Worm (Caenorhabditis elegans) whole organism, young adult: Measurements from ENCODE around the gene his-32.

Source experiments
- B0035.1 ChIP-seq: sonication (generic microtip); optimal IDR thresholded peaks from 2 replicates; lab custom pipeline; 2016; ENCODE audit warnings: missing genetic modification characterization, mild to moderate bottlenecking, missing compliant biosample characterization, missing genotype, missing genetic modification reagents
- B0336.3 ChIP-seq: fragments of 200-800 bp; sonication (Bioruptor generic); IDR thresholded peaks from 2 replicates; pipeline ENCODE4 v1.3.6; 2022; ENCODE audit warnings: missing genetic modification characterization, missing compliant biosample characterization
- C17E4.6 ChIP-seq: fragments of 200-800 bp; sonication (Bioruptor generic); IDR thresholded peaks from 2 replicates; pipeline ENCODE4 v1.3.6; 2022; ENCODE audit warnings: missing genetic modification reagents, missing genetic modification characterization, missing compliant biosample characterization
- F10E7.11 ChIP-seq: sonication (generic microtip); optimal IDR thresholded peaks from 2 replicates; lab custom pipeline; 2017; ENCODE audit warnings: mild to moderate bottlenecking, missing genetic modification characterization, moderate library complexity, missing compliant biosample characterization
- F57A8.1 ChIP-seq: fragments of 200-800 bp; sonication (Bioruptor generic); optimal IDR thresholded peaks from 2 replicates; lab custom pipeline; 2018; ENCODE audit warnings: mild to moderate bottlenecking, missing genetic modification characterization, moderate library complexity, missing compliant biosample characterization
- F57C9.4 ChIP-seq: sonication (generic microtip); optimal IDR thresholded peaks from 2 replicates; lab custom pipeline; 2017; ENCODE audit warnings: mild to moderate bottlenecking, missing genetic modification characterization, missing compliant biosample characterization
- T26A5.8 ChIP-seq: sonication (generic microtip); optimal IDR thresholded peaks from 2 replicates; lab custom pipeline; 2016; ENCODE audit warnings: missing genetic modification characterization, missing compliant biosample characterization
- Y67H2A.10 ChIP-seq: fragments of 200-800 bp; sonication (Bioruptor generic); conservative IDR thresholded peaks from 2 replicates; pipeline ENCODE4 v1.3.6; 2022; ENCODE audit warnings: missing genetic modification reagents, missing genetic modification characterization, missing compliant biosample characterization
- Y79H2A.3 ChIP-seq: fragments of 200-800 bp; sonication (Bioruptor generic); conservative IDR thresholded peaks from 2 replicates; pipeline ENCODE4 v1.3.6; 2022; ENCODE audit warnings: missing genetic modification reagents, missing genetic modification characterization, missing compliant biosample characterization
- Y95B8A.8 ChIP-seq: fragments of 200-800 bp; sonication (Bioruptor generic); IDR thresholded peaks from 2 replicates; pipeline ENCODE4 v1.3.6; 2022; ENCODE audit warnings: missing genetic modification reagents, missing genetic modification characterization, missing compliant biosample characterization
- cebp-2 ChIP-seq: fragments of 200-800 bp; sonication (Bioruptor generic); IDR thresholded peaks from 2 replicates; pipeline ENCODE4 v1.3.6; 2022; ENCODE audit warnings: missing genetic modification characterization, missing compliant biosample characterization
- ceh-27 ChIP-seq: fragments of 200-800 bp; sonication (Bioruptor generic); optimal IDR thresholded peaks from 2 replicates; lab custom pipeline; 2018; ENCODE audit warnings: mild to moderate bottlenecking, missing genetic modification characterization, moderate library complexity, missing compliant biosample characterization
- ceh-40 ChIP-seq: fragments of 200-800 bp; sonication (Bioruptor generic); IDR thresholded peaks from 2 replicates; pipeline ENCODE4 v1.3.6; 2022; ENCODE audit warnings: missing genetic modification characterization, missing compliant biosample characterization
- ceh-58 ChIP-seq: fragments of 200-800 bp; sonication (Bioruptor generic); IDR thresholded peaks from 2 replicates; pipeline ENCODE4 v1.3.6; 2022; ENCODE audit warnings: missing genetic modification characterization, missing compliant biosample characterization
- ceh-91 ChIP-seq: fragments of 200-800 bp; sonication (Bioruptor generic); IDR thresholded peaks from 2 replicates; pipeline ENCODE4 v1.3.6; 2022; ENCODE audit warnings: missing genetic modification reagents, missing genetic modification characterization, missing compliant biosample characterization
- dpff-1 ChIP-seq: sonication (generic microtip); optimal IDR thresholded peaks from 2 replicates; lab custom pipeline; 2017; ENCODE audit warnings: mild to moderate bottlenecking, missing genetic modification characterization, missing compliant biosample characterization
- efl-1 ChIP-seq: fragments of 150-350 bp; optimal IDR thresholded peaks from 2 replicates; lab custom pipeline; 2014; ENCODE audit warnings: missing biosample characterization, missing genetic modification reagents, missing genetic modification characterization
- egrh-3 ChIP-seq: fragments of 200-800 bp; sonication (Bioruptor generic); IDR thresholded peaks from 2 replicates; pipeline ENCODE4 v1.3.6; 2022; ENCODE audit warnings: missing genetic modification reagents, missing genetic modification characterization, missing compliant biosample characterization
- ets-4 ChIP-seq: fragments of 200-800 bp; sonication (Bioruptor generic); optimal IDR thresholded peaks from 2 replicates; lab custom pipeline; 2018; ENCODE audit warnings: mild to moderate bottlenecking, missing genetic modification characterization, missing compliant biosample characterization
- lag-1 ChIP-seq: fragments of 200-800 bp; sonication (Bioruptor generic); IDR thresholded peaks from 2 replicates; pipeline ENCODE4 v1.3.6; 2022; ENCODE audit warnings: missing genetic modification reagents, missing genetic modification characterization, missing compliant biosample characterization
- lin-26 ChIP-seq: fragments of 200-800 bp; sonication (Bioruptor generic); IDR thresholded peaks from 2 replicates; pipeline ENCODE4 v1.3.6; 2022; ENCODE audit warnings: missing genetic modification reagents, missing genetic modification characterization, missing compliant biosample characterization
- lin-40 ChIP-seq: sonication (generic microtip); optimal IDR thresholded peaks from 2 replicates; lab custom pipeline; 2016; ENCODE audit warnings: missing genetic modification characterization, mild to moderate bottlenecking, missing compliant biosample characterization, missing genotype, missing genetic modification reagents
- lsl-1 ChIP-seq: fragments of 200-800 bp; sonication (Bioruptor generic); optimal IDR thresholded peaks from 2 replicates; lab custom pipeline; 2018; ENCODE audit warnings: mild to moderate bottlenecking, missing genetic modification characterization, moderate library complexity, missing compliant biosample characterization
- nfya-2 ChIP-seq: fragments of 200-800 bp; sonication (Bioruptor generic); IDR thresholded peaks from 2 replicates; pipeline ENCODE4 v1.3.6; 2022; ENCODE audit warnings: missing genetic modification reagents, missing genetic modification characterization, missing compliant biosample characterization
- nhr-179 ChIP-seq: sonication (generic microtip); optimal IDR thresholded peaks from 2 replicates; lab custom pipeline; 2016; ENCODE audit warnings: mild to moderate bottlenecking, missing genetic modification characterization, missing compliant biosample characterization
- nhr-80 ChIP-seq: sonication (generic microtip); optimal IDR thresholded peaks from 2 replicates; lab custom pipeline; 2016; ENCODE audit warnings: missing genetic modification characterization, missing compliant biosample characterization
- nhr-90 ChIP-seq: sonication (generic microtip); optimal IDR thresholded peaks from 2 replicates; lab custom pipeline; 2016; ENCODE audit warnings: missing genotype, mild to moderate bottlenecking, missing genetic modification characterization, missing compliant biosample characterization
- repo-1 ChIP-seq: sonication (generic microtip); optimal IDR thresholded peaks from 2 replicates; lab custom pipeline; 2017; ENCODE audit warnings: mild to moderate bottlenecking, missing genetic modification characterization, missing compliant biosample characterization
- sdz-38 ChIP-seq: sonication (generic microtip); optimal IDR thresholded peaks from 2 replicates; lab custom pipeline; 2016; ENCODE audit warnings: missing genotype, missing genetic modification characterization, missing compliant biosample characterization
- snpc-1.1 ChIP-seq: sonication (generic microtip); optimal IDR thresholded peaks from 2 replicates; lab custom pipeline; 2017; ENCODE audit warnings: missing genetic modification characterization, mild to moderate bottlenecking, missing compliant biosample characterization, antibody characterized with exemption, moderate library complexity, missing genotype, missing genetic modification reagents; ENCODE audit not compliant: insufficient read depth
- snpc-3.4 ChIP-seq: sonication (generic microtip); optimal IDR thresholded peaks from 2 replicates; lab custom pipeline; 2017; ENCODE audit warnings: missing genetic modification characterization, mild to moderate bottlenecking, missing compliant biosample characterization, antibody characterized with exemption, moderate library complexity, missing genotype, missing genetic modification reagents
- tbp1 ChIP-seq: fragments of 200-800 bp; sonication (Bioruptor generic); optimal IDR thresholded peaks from 2 replicates; lab custom pipeline; 2018; ENCODE audit warnings: mild to moderate bottlenecking, missing genetic modification characterization, missing compliant biosample characterization
- unc-62 ChIP-seq: fragments of 150-350 bp; optimal IDR thresholded peaks from 2 replicates; lab custom pipeline; 2014; ENCODE audit warnings: missing biosample characterization, missing genetic modification reagents, missing genetic modification characterization
- ztf-18 ChIP-seq: sonication (generic microtip); optimal IDR thresholded peaks from 2 replicates; lab custom pipeline; 2016; ENCODE audit warnings: missing genotype, mild to moderate bottlenecking, missing genetic modification characterization, missing compliant biosample characterization
- ztf-25 ChIP-seq: fragments of 200-800 bp; sonication (Bioruptor generic); IDR thresholded peaks from 2 replicates; pipeline ENCODE4 v1.3.6; 2022; ENCODE audit warnings: missing genetic modification reagents, missing genetic modification characterization, missing compliant biosample characterization

Gene his-32

DNA sequence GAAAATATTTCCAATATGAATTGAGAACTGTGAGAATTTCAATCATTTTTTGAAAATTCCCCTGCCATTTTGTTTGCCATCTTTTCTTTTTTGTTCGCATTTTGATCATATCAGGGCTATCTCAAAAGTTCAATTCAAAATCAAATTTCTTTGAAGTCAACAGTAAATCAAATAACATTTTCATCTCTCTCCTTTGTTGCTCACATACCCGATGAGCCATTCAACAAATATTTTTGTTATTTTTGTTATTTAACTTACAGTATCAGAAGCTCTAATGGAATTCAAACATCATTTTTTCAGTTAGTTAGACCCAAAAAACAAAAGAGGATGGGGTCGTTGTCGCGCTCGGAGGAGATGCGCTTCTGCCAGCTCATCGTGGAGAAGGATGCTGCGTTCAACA is 30.4 kb upstream of the his-32 start, which contains the start of gene vha-5:
vha-5 (plus strand) TSS at position 301 of the 400 bp plus-strand sequence.
- TF ChIP-seq ceh-91 (GFP tag; lab: Robert Waterston, UW) = no peak
- TF ChIP-seq tbp1 (GFP tag; lab: Kevin White, UChicago) = no peak
- no peak for TF ChIP-seq ceh-58
- TF ChIP-seq F10E7.11 (tag; lab: Kevin White, UChicago) = no peak
- TF ChIP-seq snpc-3.4 (tag; lab: Kevin White, UChicago) = no peak
- no peak for TF ChIP-seq lin-40 (tag; lab: Kevin White, UChicago)
- TF ChIP-seq lag-1 (GFP tag; lab: Robert Waterston, UW) = no peak
- TF ChIP-seq ztf-18 (tag; lab: Kevin White, UChicago) = no peak
- TF ChIP-seq ceh-27 (GFP tag; lab: Kevin White, UChicago) = no peak

DNA sequence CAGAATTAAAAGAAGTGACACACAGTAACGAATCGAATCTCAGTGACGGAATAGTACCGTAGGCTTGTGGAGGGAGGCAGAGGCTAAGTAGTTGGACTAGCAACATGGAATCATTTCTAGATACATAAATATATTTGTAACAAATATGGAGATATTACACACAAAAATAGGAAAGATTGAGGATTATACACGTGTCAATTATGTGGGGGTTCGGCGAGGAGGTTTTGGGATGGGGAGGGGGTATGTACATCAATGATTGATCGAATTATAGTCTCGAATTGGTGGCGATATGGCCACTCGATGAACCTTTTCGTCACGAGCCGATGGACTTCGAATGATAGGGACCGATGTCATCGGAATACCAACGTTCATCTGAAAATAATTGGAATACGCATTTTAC is 26.7 kb upstream of the his-32 start:
- TF ChIP-seq repo-1 (tag; lab: Kevin White, UChicago) (peak; percentile 59), F57A8.1 (GFP tag; lab: Kevin White, UChicago) (no peak)

DNA sequence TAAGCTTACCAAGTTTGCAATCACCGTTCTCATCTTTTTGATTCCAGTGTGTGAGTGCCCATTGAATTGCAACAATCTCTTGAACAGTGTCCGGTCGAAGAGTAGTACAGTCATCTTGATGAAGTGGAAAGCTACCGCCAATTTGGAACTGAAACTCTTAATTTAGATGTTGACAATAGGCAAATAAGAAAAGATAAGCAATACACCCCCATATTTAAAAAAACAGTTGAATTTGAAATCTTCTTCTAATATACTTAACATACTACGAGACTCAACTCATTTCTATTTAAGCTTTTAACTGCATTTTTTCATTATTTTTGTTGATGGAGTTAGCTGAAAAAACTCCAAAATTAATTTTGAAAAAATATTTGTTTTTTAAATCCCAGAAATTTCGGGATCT is 22.0 kb upstream of the his-32 start:
- no peak for TF ChIP-seq nhr-179
- no peak for TF ChIP-seq B0035.1
- no peak for TF ChIP-seq Y95B8A.8
- TF ChIP-seq efl-1 (GFP tag; lab: Kevin White, UChicago) = no peak

DNA sequence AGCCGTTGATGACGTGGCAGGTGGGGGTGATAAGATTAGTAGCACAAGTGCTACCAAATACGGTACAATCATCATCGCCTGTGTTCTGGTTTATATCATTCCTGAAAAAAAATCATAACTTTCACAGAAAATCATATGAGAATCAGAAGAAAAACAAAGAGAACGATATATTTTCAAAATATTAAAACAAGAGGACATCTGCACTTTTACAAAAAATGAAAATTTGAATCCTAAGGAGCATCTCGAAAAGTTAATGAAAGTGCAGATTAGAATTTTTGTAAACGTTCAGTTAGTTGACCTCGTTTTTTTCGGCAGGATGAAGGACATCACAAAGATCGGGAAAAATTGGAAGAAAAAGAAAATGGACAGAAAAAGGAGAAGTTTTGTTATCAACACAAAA is 21.3 kb upstream of the his-32 start, which contains the start of gene F35H10.10:
F35H10.10 (minus strand) TSS at position 101 of the 400 bp plus-strand sequence.
- TF ChIP-seq ceh-40 (no peak), nhr-80 (tag; lab: Kevin White, UChicago) (no peak), B0336.3 (no peak)

DNA sequence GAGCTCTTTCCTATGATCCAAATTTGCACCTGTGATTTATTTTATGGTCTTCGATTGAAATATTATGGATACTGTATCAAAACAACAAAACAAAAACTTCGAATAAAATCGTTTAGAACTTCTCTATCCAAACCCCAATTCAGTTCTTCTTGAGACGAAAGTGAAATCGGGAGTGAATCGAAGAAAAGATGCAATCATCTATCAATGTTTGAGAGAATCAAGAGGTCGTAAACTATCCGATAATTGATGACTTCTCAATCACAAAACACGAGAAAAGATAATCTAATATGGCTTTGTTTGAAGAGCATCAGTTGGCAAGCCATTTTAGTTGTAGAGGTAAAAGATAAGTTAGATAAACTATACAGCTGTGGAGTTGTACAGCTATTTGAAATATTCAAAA is 16.3 kb upstream of the his-32 start:
- TF ChIP-seq ceh-91 (GFP tag; lab: Robert Waterston, UW) (no peak), ztf-25 (GFP tag; lab: Robert Waterston, UW) (no peak), nfya-2 (GFP tag; lab: Robert Waterston, UW) (no peak), B0336.3 (no peak), ceh-40 (no peak), C17E4.6 (GFP tag; lab: Robert Waterston, UW) (no peak), Y79H2A.3 (no peak), nhr-90 (no peak), lin-26 (GFP tag; lab: Robert Waterston, UW) (no peak), unc-62 (no peak), lsl-1 (GFP tag; lab: Kevin White, UChicago) (no peak), F57C9.4 (tag; lab: Kevin White, UChicago) (no peak), T26A5.8 (no peak)

DNA sequence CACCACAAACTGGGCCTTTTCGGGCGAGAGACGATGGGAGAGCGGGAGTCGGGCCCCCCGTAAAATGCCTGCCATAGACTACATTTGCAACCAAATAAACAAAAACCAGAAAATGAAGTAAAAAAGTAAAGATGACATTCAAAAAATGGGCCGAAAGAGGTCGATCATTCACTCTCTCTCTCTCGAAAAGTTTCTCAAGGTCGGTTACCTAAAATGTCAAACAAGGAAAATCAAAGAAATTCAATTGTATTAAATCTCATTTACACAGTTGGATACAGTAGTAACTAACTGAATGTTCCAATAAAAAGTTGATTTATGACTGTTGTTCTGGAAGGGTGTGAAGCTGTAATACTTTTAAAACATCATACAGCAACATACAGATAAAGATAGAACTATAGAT is 15.3 kb upstream of the his-32 start:
- no peak for TF ChIP-seq egrh-3 (GFP tag; lab: Robert Waterston, UW)
- no peak for TF ChIP-seq snpc-1.1 (tag; lab: Kevin White, UChicago)
- TF ChIP-seq nhr-80 (tag; lab: Kevin White, UChicago) = no peak
- TF ChIP-seq cebp-2 (GFP tag; lab: Robert Waterston, UW) = no peak
- TF ChIP-seq ets-4 = no peak
- no peak for TF ChIP-seq dpff-1
- no peak for TF ChIP-seq F57A8.1 (GFP tag; lab: Kevin White, UChicago)
- no peak for TF ChIP-seq sdz-38
- TF ChIP-seq Y67H2A.10 (GFP tag; lab: Robert Waterston, UW) = no peak
